Fruit fly (Drosophila melanogaster) whole organism, wandering third instar larva: Measurements from ENCODE around the gene Chd64.

Source experiments
- Abd-B ChIP-seq: fragments of >200 bp; optimal IDR thresholded peaks from 2 replicates; lab custom pipeline; 2017; ENCODE audit warnings: missing biosample characterization, missing genetic modification characterization
- CG32264 ChIP-seq: fragments of 200-800 bp; sonication (Bioruptor generic); optimal IDR thresholded peaks from 2 replicates; lab custom pipeline; 2016; ENCODE audit warnings: missing biosample characterization, missing genetic modification characterization
- CG9705 ChIP-seq: fragments of 200-800 bp; sonication (Bioruptor generic); optimal IDR thresholded peaks from 2 replicates; lab custom pipeline; 2018; ENCODE audit warnings: missing biosample characterization, mild to moderate bottlenecking, missing genetic modification characterization
- CrebA ChIP-seq: fragments of 200-800 bp; sonication (Bioruptor generic); optimal IDR thresholded peaks from 2 replicates; lab custom pipeline; 2016; ENCODE audit warnings: missing biosample characterization, mild to moderate bottlenecking, missing genetic modification characterization, borderline replicate concordance
- Dfd ChIP-seq: fragments of >200 bp; optimal IDR thresholded peaks from 2 replicates; lab custom pipeline; 2017; ENCODE audit warnings: missing biosample characterization, missing genetic modification characterization
- Dif ChIP-seq: fragments of 200-275, 200-300 bp; sonication (Bioruptor generic); optimal IDR thresholded peaks from 2 replicates; lab custom pipeline; 2018; ENCODE audit warnings: missing biosample characterization, missing genetic modification characterization; ENCODE audit not compliant: partially characterized antibody
- GATAd ChIP-seq: sonication (Bioruptor generic); optimal IDR thresholded peaks from 2 replicates; lab custom pipeline; 2016; ENCODE audit warnings: missing biosample characterization, missing genetic modification characterization
- Hnf4 ChIP-seq: fragments of 200-800 bp; sonication (Bioruptor generic); optimal IDR thresholded peaks from 2 replicates; lab custom pipeline; 2016; ENCODE audit warnings: missing biosample characterization, mild to moderate bottlenecking, missing genetic modification characterization
- Hr78 ChIP-seq: fragments of >200 bp; optimal IDR thresholded peaks from 2 replicates; lab custom pipeline; 2017; ENCODE audit warnings: missing biosample characterization, missing genetic modification characterization
- Hr83 ChIP-seq: fragments of 200-300 bp; sonication (Bioruptor generic); optimal IDR thresholded peaks from 2 replicates; lab custom pipeline; 2016; ENCODE audit warnings: missing biosample characterization, mild to moderate bottlenecking, missing genetic modification characterization, moderate library complexity; ENCODE audit not compliant: poor library complexity, severe bottlenecking
- Jra ChIP-seq: sonication (Bioruptor generic); optimal IDR thresholded peaks from 2 replicates; lab custom pipeline; 2016; ENCODE audit warnings: missing biosample characterization, missing genetic modification characterization
- Mio ChIP-seq: sonication (Bioruptor generic); optimal IDR thresholded peaks from 2 replicates; lab custom pipeline; 2016; ENCODE audit warnings: missing biosample characterization, missing genetic modification characterization
- Myc ChIP-seq: fragments of >200 bp; optimal IDR thresholded peaks from 2 replicates; lab custom pipeline; 2017
- N ChIP-seq: fragments of >200 bp; optimal IDR thresholded peaks from 2 replicates; lab custom pipeline; 2018; ENCODE audit warnings: missing biosample characterization, missing external identifiers, missing genetic modification characterization
- OdsH ChIP-seq: fragments of 200-800 bp; sonication (Bioruptor generic); optimal IDR thresholded peaks from 2 replicates; lab custom pipeline; 2016; ENCODE audit warnings: missing biosample characterization, mild to moderate bottlenecking, missing genetic modification characterization
- Rel ChIP-seq, 2 experiments: fragments of 200-800 bp; sonication (Bioruptor generic) in 1 of 2; optimal IDR thresholded peaks; 2 replicates in 1 of 2; 3 replicates in 1 of 2; lab custom pipeline; 2016 to 2019; ENCODE audit warnings: mild to moderate bottlenecking in 2 of 2, missing biosample characterization in 2 of 2, missing genetic modification characterization in 2 of 2, moderate library complexity in 1 of 2
- Vsx2 ChIP-seq: fragments of 200-300, 225-300 bp; sonication (Bioruptor generic); optimal IDR thresholded peaks from 2 replicates; lab custom pipeline; 2018; ENCODE audit warnings: missing biosample characterization, missing genetic modification characterization; ENCODE audit not compliant: partially characterized antibody
- br ChIP-seq: fragments of 200-800 bp; sonication (Bioruptor generic); optimal IDR thresholded peaks from 2 replicates; lab custom pipeline; 2016; ENCODE audit warnings: missing biosample characterization, missing genetic modification characterization
- brk ChIP-seq: fragments of 200-800 bp; sonication (Bioruptor generic); optimal IDR thresholded peaks from 2 replicates; lab custom pipeline; 2016; ENCODE audit warnings: missing biosample characterization, mild to moderate bottlenecking, missing genetic modification characterization
- dl ChIP-seq, 2 experiments: fragments of 175-275, 200-275 bp in 1 of 2; fragments of 200-275 bp in 1 of 2; sonication (Bioruptor generic); optimal IDR thresholded peaks; lab custom pipeline; 2018; ENCODE audit warnings: mild to moderate bottlenecking in 2 of 2, missing biosample characterization in 2 of 2, missing genetic modification characterization in 2 of 2, moderate library complexity in 2 of 2; ENCODE audit not compliant: partially characterized antibody in 2 of 2, insufficient read depth in 1 of 2
- dmrt93B ChIP-seq: fragments of 200-800 bp; sonication (Bioruptor generic); optimal IDR thresholded peaks from 2 replicates; lab custom pipeline; 2018; ENCODE audit warnings: missing biosample characterization, mild to moderate bottlenecking, missing genetic modification characterization
- dsf ChIP-seq: sonication (Bioruptor generic); optimal IDR thresholded peaks from 2 replicates; lab custom pipeline; 2016; ENCODE audit warnings: missing biosample characterization, missing genetic modification characterization, borderline replicate concordance
- ey ChIP-seq: fragments of 200-800 bp; sonication (Bioruptor generic); optimal IDR thresholded peaks from 2 replicates; lab custom pipeline; 2016; ENCODE audit warnings: missing biosample characterization, missing genetic modification characterization
- foxo ChIP-seq, 2 experiments: fragments of 200-800 bp; sonication (Bioruptor generic); optimal IDR thresholded peaks; 2 replicates in 1 of 2; 3 replicates in 1 of 2; lab custom pipeline; 2016 to 2017; ENCODE audit warnings: missing biosample characterization in 2 of 2, missing genetic modification characterization in 2 of 2
- h ChIP-seq: fragments of 200-800 bp; sonication (Bioruptor generic); optimal IDR thresholded peaks from 3 replicates; lab custom pipeline; 2016; ENCODE audit warnings: missing biosample characterization, mild to moderate bottlenecking, missing genetic modification characterization
- jim ChIP-seq: fragments of 175-275, 200-325 bp; sonication (Bioruptor generic); optimal IDR thresholded peaks from 2 replicates; lab custom pipeline; 2016; ENCODE audit warnings: missing biosample characterization, mild to moderate bottlenecking, missing genetic modification characterization
- pan ChIP-seq: fragments of >200 bp; optimal IDR thresholded peaks from 2 replicates; lab custom pipeline; 2017
- psq ChIP-seq: fragments of 200-800 bp; sonication (Bioruptor generic); optimal IDR thresholded peaks from 3 replicates; lab custom pipeline; 2017; ENCODE audit warnings: missing biosample characterization, mild to moderate bottlenecking, missing genetic modification characterization, moderate library complexity
- rgr ChIP-seq: fragments of 200-800 bp; sonication (Bioruptor generic); optimal IDR thresholded peaks from 3 replicates; lab custom pipeline; 2016; ENCODE audit warnings: missing biosample characterization, mild to moderate bottlenecking, missing genetic modification characterization
- sage ChIP-seq: fragments of 200-800 bp; sonication (Bioruptor generic); optimal IDR thresholded peaks from 2 replicates; lab custom pipeline; 2016; ENCODE audit warnings: missing biosample characterization, mild to moderate bottlenecking, missing genetic modification characterization
- sv ChIP-seq: fragments of 200-800 bp; sonication (Bioruptor generic); optimal IDR thresholded peaks from 3 replicates; lab custom pipeline; 2016; ENCODE audit warnings: missing biosample characterization, missing genetic modification characterization
- tai ChIP-seq: sonication (Bioruptor generic); optimal IDR thresholded peaks from 2 replicates; lab custom pipeline; 2016; ENCODE audit warnings: missing biosample characterization, missing genetic modification characterization
- usp ChIP-seq: fragments of >200 bp; optimal IDR thresholded peaks from 2 replicates; lab custom pipeline; 2017; ENCODE audit warnings: missing biosample characterization, missing genetic modification characterization
- woc ChIP-seq: sonication (Bioruptor generic); optimal IDR thresholded peaks from 2 replicates; lab custom pipeline; 2016; ENCODE audit warnings: missing biosample characterization, mild to moderate bottlenecking, missing genetic modification characterization

Gene Chd64

DNA sequence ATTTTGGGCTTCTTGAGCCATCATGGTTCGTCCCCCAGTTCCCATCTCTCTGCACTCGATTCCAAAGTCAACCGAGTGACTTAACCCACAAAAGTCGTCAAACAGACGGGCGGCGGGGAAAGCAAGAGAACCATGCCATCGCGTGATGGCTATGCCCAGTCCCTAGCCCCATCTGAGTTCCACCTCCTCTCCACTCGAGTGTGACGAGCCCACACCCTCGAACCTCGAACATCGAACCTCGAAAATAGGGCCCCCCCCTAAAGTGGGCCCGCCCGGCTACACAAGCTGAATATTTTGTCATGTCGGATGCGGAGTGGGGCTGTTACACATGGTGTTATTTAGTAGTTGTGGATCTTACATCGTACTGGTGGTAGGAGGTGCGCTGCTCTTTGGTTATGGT lies 25.6 kb downstream of the Chd64 start:
- no peak for TF ChIP-seq CG32264 (GFP tag; lab: Kevin White, UChicago)
- no peak for TF ChIP-seq Dfd
- TF ChIP-seq Jra (GFP tag; lab: Kevin White, UChicago) = no peak
- no peak for TF ChIP-seq dsf (GFP tag; lab: Kevin White, UChicago)
- no peak for TF ChIP-seq GATAd (GFP tag; lab: Kevin White, UChicago)
- no peak for TF ChIP-seq woc
- TF ChIP-seq sage (GFP tag; lab: Kevin White, UChicago) = no peak
- TF ChIP-seq jim (GFP tag; lab: Kevin White, UChicago) = no peak
- no peak for TF ChIP-seq CrebA (GFP tag; lab: Kevin White, UChicago)
- no peak for TF ChIP-seq Dif (GFP tag; lab: Kevin White, UChicago)
- no peak for TF ChIP-seq Vsx2 (GFP tag; lab: Kevin White, UChicago)
- TF ChIP-seq Hnf4 (GFP tag; lab: Kevin White, UChicago) = no peak
- TF ChIP-seq ey (GFP tag; lab: Kevin White, UChicago) = no peak
- no peak for TF ChIP-seq Abd-B (GFP tag; lab: Kevin White, UChicago)
- TF ChIP-seq pan (lab: Kevin White, UChicago) = no peak
- TF ChIP-seq psq = no peak
- TF ChIP-seq Rel (GFP tag; optimal IDR thresholded peaks at IDR 0.05; lab: Kevin White, UChicago) = no peak
- no peak for TF ChIP-seq Rel (tag; optimal IDR thresholded peaks at IDR 0.05; lab: Kevin White, UChicago)
- no peak for TF ChIP-seq Mio (GFP tag; lab: Kevin White, UChicago)
- TF ChIP-seq Hr78 (GFP tag; lab: Kevin White, UChicago) = no peak

DNA sequence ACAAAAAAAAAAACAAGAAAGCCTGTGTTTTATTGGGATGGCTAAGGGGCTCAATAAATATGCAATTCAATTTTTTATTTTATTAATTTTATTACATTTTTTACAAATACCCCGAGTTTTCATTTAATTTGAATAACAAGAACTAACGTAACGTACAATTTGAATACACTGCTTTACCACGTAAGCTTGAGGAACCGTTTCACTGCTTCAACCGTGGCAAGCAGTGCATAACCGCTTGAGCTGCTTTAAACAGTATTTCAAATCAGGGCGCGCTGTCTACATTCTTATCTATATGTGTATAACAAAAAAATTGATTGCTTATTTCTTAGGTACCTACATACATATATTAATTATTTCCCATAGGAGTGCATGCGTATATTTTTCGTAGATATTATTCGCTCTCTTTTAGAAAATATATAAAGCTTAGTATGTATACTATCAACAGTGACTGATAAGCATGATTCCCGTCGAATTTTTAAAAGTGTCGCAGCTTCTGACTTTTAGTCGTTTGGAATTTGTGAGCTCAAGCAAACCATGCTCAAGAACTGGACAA lies 29.4 kb downstream of the Chd64 start, which contains the start of gene CG14990:
Gene CG14990, plus strand, starts transcription at position 503 of the 553 bp plus-strand sequence.
- TF ChIP-seq N (GFP tag; lab: Kevin White, UChicago) = peak; percentile 87
- no peak for TF ChIP-seq CG32264 (GFP tag; lab: Kevin White, UChicago)
- no peak for TF ChIP-seq CrebA (GFP tag; lab: Kevin White, UChicago)
- TF ChIP-seq Myc (lab: Kevin White, UChicago) = peak; percentile 95
- TF ChIP-seq, all 38 proteins: peak for 2

DNA sequence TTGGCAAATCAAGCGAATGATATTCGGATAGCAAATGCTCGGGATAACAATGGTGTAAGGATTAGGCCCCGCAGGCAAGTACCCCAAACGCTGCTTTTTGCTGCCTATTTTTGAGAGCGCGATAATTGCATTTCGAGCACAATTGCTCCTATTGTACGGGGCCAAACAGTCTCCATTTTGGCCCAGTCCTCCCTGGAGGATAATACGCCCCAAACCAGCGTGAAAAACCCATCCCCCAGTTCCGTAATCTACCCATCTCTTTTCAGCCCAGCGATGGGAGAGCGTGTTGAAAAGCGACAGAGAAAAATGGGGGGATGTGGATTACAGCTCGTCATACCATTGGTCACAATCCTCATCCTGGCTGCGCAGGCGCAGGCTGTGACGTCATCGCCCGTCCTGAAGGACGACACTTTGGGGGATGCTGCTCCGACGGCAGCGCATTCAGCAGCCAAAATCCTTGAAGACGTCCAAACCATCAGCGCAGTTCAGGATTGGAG lies 33.4 kb downstream of the Chd64 start, which contains the start of gene Gad1:
Gene Gad1, minus strand, starts transcription at position 51 of the 497 bp plus-strand sequence.
- no peak for TF ChIP-seq rgr
- TF ChIP-seq Vsx2 (GFP tag; lab: Kevin White, UChicago) = peak; percentile 35
- no peak for TF ChIP-seq N (GFP tag; lab: Kevin White, UChicago)
- TF ChIP-seq, all 38 proteins: peak for 1

dm6 chr3L:4087281-4087680 lies 34.9 kb downstream of the Chd64 start, which contains the start of gene CG14989:
Gene CG14989 (plus strand): TSS chr3L:4087581.
- TF ChIP-seq CrebA (GFP tag; lab: Kevin White, UChicago) (no peak), brk (no peak), ey (GFP tag; lab: Kevin White, UChicago) (no peak), Dfd (no peak), Abd-B (GFP tag; lab: Kevin White, UChicago) (no peak), dl (GFP tag; optimal IDR thresholded peaks at IDR 0.05; lab: Kevin White, UChicago; ENCODE audit: insufficient read depth in 1 of 2, partially characterized antibody in 2 of 2) (no peak), Jra (GFP tag; lab: Kevin White, UChicago) (no peak), psq (no peak), jim (GFP tag; lab: Kevin White, UChicago) (no peak), GATAd (GFP tag; lab: Kevin White, UChicago) (no peak), usp (GFP tag; lab: Kevin White, UChicago) (no peak), Vsx2 (GFP tag; lab: Kevin White, UChicago) (no peak), sage (GFP tag; lab: Kevin White, UChicago) (no peak), dmrt93B (GFP tag; lab: Kevin White, UChicago) (no peak), CG32264 (GFP tag; lab: Kevin White, UChicago) (no peak), tai (no peak), sv (GFP tag; lab: Kevin White, UChicago) (no peak), Myc (lab: Kevin White, UChicago) (no peak), Hnf4 (GFP tag; lab: Kevin White, UChicago) (no peak)

- no peak for TF ChIP-seq Mio (GFP tag; lab: Kevin White, UChicago)
- no peak for TF ChIP-seq Hnf4 (GFP tag; lab: Kevin White, UChicago)
- no peak for TF ChIP-seq CG9705 (GFP tag; lab: Kevin White, UChicago)
- no peak for TF ChIP-seq ey (GFP tag; lab: Kevin White, UChicago)
- TF ChIP-seq h = no peak
- no peak for TF ChIP-seq OdsH
- no peak for TF ChIP-seq foxo (GFP tag; optimal IDR thresholded peaks at IDR 0.05; lab: Kevin White, UChicago)
- no peak for TF ChIP-seq Hr83 (GFP tag; lab: Kevin White, UChicago)
- no peak for TF ChIP-seq br (GFP tag; lab: Kevin White, UChicago)
- no peak for TF ChIP-seq tai
- no peak for TF ChIP-seq sv (GFP tag; lab: Kevin White, UChicago)
- TF ChIP-seq pan (lab: Kevin White, UChicago) = no peak
- TF ChIP-seq GATAd (GFP tag; lab: Kevin White, UChicago) = no peak
These were observed 36.3 kb downstream of the Chd64 start for dm6 chr3L:4085867-4086266.
